Worm (Caenorhabditis elegans) whole organism, young adult: Measurements from ENCODE around the gene arrd-16.
A peak's percentile ranks its signal among the peaks of the same experiment; 100 is the strongest.

Source experiments
- C06A6.2 ChIP-seq: fragments of 200-800 bp; sonication (Bioruptor generic); conservative IDR thresholded peaks from 2 replicates; pipeline ENCODE4 v1.3.6; 2022; ENCODE audit warnings: missing genetic modification characterization, missing compliant biosample characterization
- F23B12.7 ChIP-seq: sonication (generic microtip); optimal IDR thresholded peaks from 2 replicates; lab custom pipeline; 2017; ENCODE audit warnings: missing genetic modification characterization, mild to moderate bottlenecking, missing compliant biosample characterization, antibody characterized with exemption, moderate library complexity; ENCODE audit not compliant: insufficient read depth
- T07F8.4 ChIP-seq: sonication (generic microtip); optimal IDR thresholded peaks from 2 replicates; lab custom pipeline; 2016; ENCODE audit warnings: mild to moderate bottlenecking, missing genetic modification characterization, moderate library complexity, missing compliant biosample characterization
- T26A5.8 ChIP-seq: sonication (generic microtip); optimal IDR thresholded peaks from 2 replicates; lab custom pipeline; 2016; ENCODE audit warnings: missing genetic modification characterization, missing compliant biosample characterization
- Y53G8AR.9 ChIP-seq: fragments of 200-800 bp; sonication (Bioruptor generic); conservative IDR thresholded peaks from 2 replicates; pipeline ENCODE4 v1.3.6; 2022; ENCODE audit warnings: missing genetic modification reagents, missing genetic modification characterization, missing compliant biosample characterization
- attf-6 ChIP-seq: fragments of 200-800 bp; sonication (Bioruptor generic); IDR thresholded peaks from 2 replicates; pipeline ENCODE4 v1.3.6; 2022; ENCODE audit warnings: missing genetic modification reagents, missing genetic modification characterization, missing compliant biosample characterization
- cebp-1 ChIP-seq, 2 experiments: fragments of 200-800 bp in 1 of 2; sonication (Bioruptor generic) in 1 of 2; sonication (generic microtip) in 1 of 2; IDR thresholded peaks in 1 of 2; optimal IDR thresholded peaks in 1 of 2; 2 replicates each; pipeline versions ENCODE4 v1.3.6 to Lab custom; 2017 to 2022; ENCODE audit warnings: missing compliant biosample characterization in 2 of 2, missing genetic modification characterization in 2 of 2, mild to moderate bottlenecking in 1 of 2, missing genetic modification reagents in 1 of 2, moderate library complexity in 1 of 2
- ceh-100 ChIP-seq: fragments of 200-800 bp; sonication (Bioruptor generic); IDR thresholded peaks from 2 replicates; pipeline ENCODE4 v1.3.6; 2022; ENCODE audit warnings: missing genetic modification reagents, missing genetic modification characterization, missing compliant biosample characterization
- ceh-40 ChIP-seq: fragments of 200-800 bp; sonication (Bioruptor generic); IDR thresholded peaks from 2 replicates; pipeline ENCODE4 v1.3.6; 2022; ENCODE audit warnings: missing genetic modification characterization, missing compliant biosample characterization
- dox-1 ChIP-seq: fragments of 200-800 bp; sonication (Bioruptor generic); IDR thresholded peaks from 2 replicates; pipeline ENCODE4 v1.3.6; 2022; ENCODE audit warnings: missing genetic modification reagents, missing genetic modification characterization, missing compliant biosample characterization
- egl-44 ChIP-seq: fragments of 200-800 bp; sonication (Bioruptor generic); IDR thresholded peaks from 2 replicates; pipeline ENCODE4 v1.3.6; 2022; ENCODE audit warnings: missing genetic modification reagents, missing genetic modification characterization, missing compliant biosample characterization
- egrh-3 ChIP-seq: fragments of 200-800 bp; sonication (Bioruptor generic); IDR thresholded peaks from 2 replicates; pipeline ENCODE4 v1.3.6; 2022; ENCODE audit warnings: missing genetic modification reagents, missing genetic modification characterization, missing compliant biosample characterization
- ets-4 ChIP-seq: fragments of 200-800 bp; sonication (Bioruptor generic); optimal IDR thresholded peaks from 2 replicates; lab custom pipeline; 2018; ENCODE audit warnings: mild to moderate bottlenecking, missing genetic modification characterization, missing compliant biosample characterization
- fkh-3 ChIP-seq: sonication (generic microtip); optimal IDR thresholded peaks from 2 replicates; lab custom pipeline; 2016; ENCODE audit warnings: mild to moderate bottlenecking, missing genetic modification characterization, missing compliant biosample characterization
- hlh-12 ChIP-seq: sonication (generic microtip); optimal IDR thresholded peaks from 2 replicates; lab custom pipeline; 2016; ENCODE audit warnings: missing genetic modification characterization, missing compliant biosample characterization
- hlh-26 ChIP-seq: fragments of 200-800 bp; sonication (Bioruptor generic); conservative IDR thresholded peaks from 2 replicates; pipeline ENCODE4 v1.3.6; 2022; ENCODE audit warnings: missing genetic modification reagents, missing genetic modification characterization, missing compliant biosample characterization
- hmg-1.2 ChIP-seq: fragments of 200-800 bp; sonication (Bioruptor generic); IDR thresholded peaks from 2 replicates; pipeline ENCODE4 v1.3.6; 2022; ENCODE audit warnings: missing genetic modification reagents, missing genetic modification characterization, missing compliant biosample characterization
- hmg-20 ChIP-seq: fragments of 200-800 bp; sonication (Bioruptor generic); IDR thresholded peaks from 2 replicates; pipeline ENCODE4 v1.3.6; 2022; ENCODE audit warnings: missing genetic modification reagents, missing genetic modification characterization, missing compliant biosample characterization
- hrde-1 ChIP-seq: sonication (generic microtip); optimal IDR thresholded peaks from 2 replicates; lab custom pipeline; 2016; ENCODE audit warnings: missing genetic modification characterization, mild to moderate bottlenecking, missing compliant biosample characterization, moderate library complexity, missing genotype, missing genetic modification reagents, borderline replicate concordance
- let-526 ChIP-seq: fragments of 200-800 bp; sonication (Bioruptor generic); IDR thresholded peaks from 2 replicates; pipeline ENCODE4 v1.3.6; 2022; ENCODE audit warnings: missing genetic modification reagents, missing genetic modification characterization, missing compliant biosample characterization
- lin-26 ChIP-seq: fragments of 200-800 bp; sonication (Bioruptor generic); IDR thresholded peaks from 2 replicates; pipeline ENCODE4 v1.3.6; 2022; ENCODE audit warnings: missing genetic modification reagents, missing genetic modification characterization, missing compliant biosample characterization
- mcd-1 ChIP-seq: fragments of 200-800 bp; sonication (Bioruptor generic); IDR thresholded peaks from 2 replicates; pipeline ENCODE4 v1.3.6; 2022; ENCODE audit warnings: missing genetic modification reagents, missing genetic modification characterization, missing compliant biosample characterization
- nfya-1 ChIP-seq: sonication (generic microtip); optimal IDR thresholded peaks from 2 replicates; lab custom pipeline; 2017; ENCODE audit warnings: antibody characterized with exemption, missing compliant biosample characterization, missing genetic modification characterization, borderline replicate concordance; ENCODE audit not compliant: insufficient read depth
- nhr-27 ChIP-seq: fragments of 200-800 bp; sonication (Bioruptor generic); optimal IDR thresholded peaks from 2 replicates; lab custom pipeline; 2018; ENCODE audit warnings: mild to moderate bottlenecking, missing genetic modification characterization, moderate library complexity, missing compliant biosample characterization
- nhr-80 ChIP-seq: sonication (generic microtip); optimal IDR thresholded peaks from 2 replicates; lab custom pipeline; 2016; ENCODE audit warnings: missing genetic modification characterization, missing compliant biosample characterization
- pbrm-1 ChIP-seq: fragments of 200-800 bp; sonication (Bioruptor generic); IDR thresholded peaks from 2 replicates; pipeline ENCODE4 v1.3.6; 2022; ENCODE audit warnings: missing genetic modification reagents, missing genetic modification characterization, missing compliant biosample characterization
- rpc-1 ChIP-seq, 2 experiments: fragments of 150-350 bp in 1 of 2; sonication (generic microtip) in 1 of 2; optimal IDR thresholded peaks; 2 replicates each; lab custom pipeline; 2014 to 2018; ENCODE audit warnings: missing biosample characterization in 1 of 2, missing genetic modification characterization in 1 of 2, missing genetic modification reagents in 1 of 2, missing genotype in 1 of 2
- somi-1 ChIP-seq: fragments of 200-800 bp; sonication (Bioruptor generic); optimal IDR thresholded peaks from 2 replicates; lab custom pipeline; 2018; ENCODE audit warnings: mild to moderate bottlenecking, missing genetic modification characterization, missing compliant biosample characterization
- sptf-2 ChIP-seq: fragments of 200-800 bp; sonication (Bioruptor generic); optimal IDR thresholded peaks from 2 replicates; lab custom pipeline; 2018; ENCODE audit warnings: mild to moderate bottlenecking, missing genetic modification characterization, missing compliant biosample characterization
- tbp1 ChIP-seq: fragments of 200-800 bp; sonication (Bioruptor generic); optimal IDR thresholded peaks from 2 replicates; lab custom pipeline; 2018; ENCODE audit warnings: mild to moderate bottlenecking, missing genetic modification characterization, missing compliant biosample characterization
- zfh-2 ChIP-seq: fragments of 200-800 bp; sonication (Bioruptor generic); conservative IDR thresholded peaks from 2 replicates; pipeline ENCODE4 v1.3.6; 2022; ENCODE audit warnings: missing genetic modification reagents, missing genetic modification characterization, missing compliant biosample characterization
- zim-3 ChIP-seq: sonication (generic microtip); optimal IDR thresholded peaks from 2 replicates; lab custom pipeline; 2017; ENCODE audit warnings: mild to moderate bottlenecking, missing genetic modification characterization, moderate library complexity, missing compliant biosample characterization
- ztf-28 ChIP-seq: fragments of 200-800 bp; sonication (Bioruptor generic); IDR thresholded peaks from 2 replicates; pipeline ENCODE4 v1.3.6; 2022; ENCODE audit warnings: missing genetic modification reagents, missing genetic modification characterization, missing compliant biosample characterization

Gene arrd-16

ce11 chrIII:12458970-12459369, 25.6 kb upstream of the arrd-16 start:
- TF ChIP-seq C06A6.2 (GFP tag; lab: Robert Waterston, UW) = no peak
- no peak for TF ChIP-seq hlh-26 (GFP tag; lab: Robert Waterston, UW)
- TF ChIP-seq hrde-1 (tag; lab: Kevin White, UChicago) = no peak
- TF ChIP-seq fkh-3 = no peak

- TF ChIP-seq ztf-28 = no peak
- no peak for TF ChIP-seq hlh-12 (tag; lab: Kevin White, UChicago)
- TF ChIP-seq let-526 (GFP tag; lab: Robert Waterston, UW) = no peak
Measured at ce11 chrIII:12466310-12466709, 18.2 kb upstream of the arrd-16 start, which contains the start of gene pstk-1. pstk-1 (plus strand) TSS chrIII:12466610.

ce11 chrIII:12468869-12469268, 15.7 kb upstream of the arrd-16 start, which contains the start of gene Y49E10.29:
Y49E10.29 (plus strand) TSS chrIII:12469169.
- TF ChIP-seq tbp1 = no peak
- no peak for TF ChIP-seq ztf-28
- TF ChIP-seq let-526 (GFP tag; lab: Robert Waterston, UW) = no peak
- TF ChIP-seq pbrm-1 (GFP tag; lab: Robert Waterston, UW) = no peak
- TF ChIP-seq ceh-40 (GFP tag; lab: Robert Waterston, UW) = no peak
- no peak for TF ChIP-seq egrh-3 (GFP tag; lab: Robert Waterston, UW)
- no peak for TF ChIP-seq zim-3 (tag; lab: Kevin White, UChicago)
- no peak for TF ChIP-seq ets-4 (GFP tag; lab: Kevin White, UChicago)
- TF ChIP-seq rpc-1 (optimal IDR thresholded peaks at IDR 0.05; lab: Kevin White, UChicago) = no peak
- no peak for TF ChIP-seq rpc-1 (tag; optimal IDR thresholded peaks at IDR 0.05; lab: Kevin White, UChicago)
- no peak for TF ChIP-seq dox-1 (GFP tag; lab: Robert Waterston, UW)
- no peak for TF ChIP-seq attf-6
- no peak for TF ChIP-seq nhr-80 (tag; lab: Kevin White, UChicago)
- TF ChIP-seq nhr-27 (tag; lab: Kevin White, UChicago) = no peak
- TF ChIP-seq, all 124 proteins: peak for 0

- TF ChIP-seq egrh-3 (GFP tag; lab: Robert Waterston, UW) (peak; percentile 69; the same call in 1 of the 2 replicates), hmg-20 (no peak), nfya-1 (tag; lab: Kevin White, UChicago) (no peak), Y53G8AR.9 (no peak), zfh-2 (GFP tag; lab: Robert Waterston, UW) (peak; percentile 71)
Measured at ce11 chrIII:12469800-12470199, 14.7 kb upstream of the arrd-16 start.

- 0 out of 2 replicates have a peak, but pooled peaks have one; percentile 10 for TF ChIP-seq lin-26 (GFP tag; lab: Robert Waterston, UW)
- TF ChIP-seq egrh-3 (GFP tag; lab: Robert Waterston, UW) = peak; percentile 77; the same call in 1 of the 2 replicates
- peak; percentile 74 for TF ChIP-seq zfh-2 (GFP tag; lab: Robert Waterston, UW)
- TF ChIP-seq egl-44 (GFP tag; lab: Robert Waterston, UW) = no peak
Measured at ce11 chrIII:12470589-12470988, 13.9 kb upstream of the arrd-16 start.

ce11 chrIII:12472497-12472896, 12.0 kb upstream of the arrd-16 start, which contains the start of gene cccp-1:
cccp-1 (plus strand) TSS chrIII:12472873.
- TF ChIP-seq rpc-1 (optimal IDR thresholded peaks at IDR 0.05; lab: Kevin White, UChicago) (no peak), rpc-1 (tag; optimal IDR thresholded peaks at IDR 0.05; lab: Kevin White, UChicago) (no peak), somi-1 (GFP tag; lab: Kevin White, UChicago) (no peak), mcd-1 (peak; percentile 15; the same call in 1 of the 2 replicates), zim-3 (tag; lab: Kevin White, UChicago) (no peak), tbp1 (no peak), T26A5.8 (no peak), cebp-1 (GFP tag; IDR thresholded peaks at IDR 0.05; lab: Robert Waterston, UW) (no peak), cebp-1 (tag; optimal IDR thresholded peaks at IDR 0.05; lab: Kevin White, UChicago) (peak; percentile 14), T07F8.4 (tag; lab: Kevin White, UChicago) (no peak), hmg-1.2 (peak; percentile 82), F23B12.7 (tag; lab: Kevin White, UChicago) (no peak), sptf-2 (GFP tag; lab: Kevin White, UChicago) (no peak), ceh-100 (GFP tag; lab: Robert Waterston, UW) (no peak), zfh-2 (GFP tag; lab: Robert Waterston, UW) (peak; percentile 29; the same call in 1 of the 2 replicates), dox-1 (GFP tag; lab: Robert Waterston, UW) (0 out of 2 replicates have a peak, but pooled peaks have one; percentile 7)
